Fruit fly (Drosophila melanogaster) whole organism, embryonic: ENCODE data around the gene gig.

ENCODE experiments used
- B-H2 ChIP-seq: fragments of 200-800 bp; sonication (Bioruptor generic); optimal IDR thresholded peaks from 2 replicates; lab custom pipeline; 2018; ENCODE audit warnings: missing biosample characterization, mild to moderate bottlenecking, missing genetic modification characterization
- Bdp1 ChIP-seq: fragments of 200-800 bp; sonication (Bioruptor generic); optimal IDR thresholded peaks from 3 replicates; lab custom pipeline; 2016; ENCODE audit warnings: missing biosample characterization, missing genetic modification characterization
- CG10147 ChIP-seq: fragments of 200-800 bp; sonication (Bioruptor generic); optimal IDR thresholded peaks from 2 replicates; lab custom pipeline; 2019; ENCODE audit warnings: missing biosample characterization, mild to moderate bottlenecking, missing genetic modification characterization, moderate library complexity
- CG11398 ChIP-seq: fragments of 200-800 bp; sonication (Bioruptor generic); optimal IDR thresholded peaks from 2 replicates; lab custom pipeline; 2016; ENCODE audit warnings: missing biosample characterization, missing genetic modification characterization
- CG11456 ChIP-seq: fragments of 200-800 bp; sonication (Bioruptor generic); IDR thresholded peaks from 3 replicates; pipeline ENCODE4 v1.3.6; 2022; ENCODE audit warnings: missing biosample characterization, missing genetic modification characterization
- CG12236 ChIP-seq: fragments of 200-800 bp; sonication (Bioruptor generic); optimal IDR thresholded peaks from 2 replicates; lab custom pipeline; 2016; ENCODE audit warnings: missing biosample characterization, missing genetic modification characterization
- CG12391 ChIP-seq: fragments of 200-800 bp; sonication (Bioruptor generic); optimal IDR thresholded peaks from 3 replicates; lab custom pipeline; 2018; ENCODE audit warnings: missing biosample characterization, mild to moderate bottlenecking, missing genetic modification characterization, moderate library complexity
- CG13287 ChIP-seq: fragments of 200-800 bp; sonication (Bioruptor generic); IDR thresholded peaks from 2 replicates; pipeline ENCODE4 v1.3.6; 2022; ENCODE audit warnings: missing biosample characterization, missing genetic modification characterization; ENCODE audit not compliant: partially characterized antibody
- CG13424 ChIP-seq: fragments of 200-800 bp; sonication (Bioruptor generic); optimal IDR thresholded peaks from 2 replicates; lab custom pipeline; 2019; ENCODE audit warnings: missing biosample characterization, mild to moderate bottlenecking, missing genetic modification characterization, moderate library complexity
- CG13624 ChIP-seq: fragments of 200-800 bp; sonication (Bioruptor generic); optimal IDR thresholded peaks from 2 replicates; lab custom pipeline; 2016; ENCODE audit warnings: missing biosample characterization, missing genetic modification characterization
- CG14050 ChIP-seq: fragments of 200-800 bp; sonication (Bioruptor generic); IDR thresholded peaks from 3 replicates; pipeline ENCODE4 v1.3.6; 2022; ENCODE audit warnings: missing biosample characterization, missing genetic modification characterization
- CG14441 ChIP-seq: fragments of 200-800 bp; sonication (Bioruptor generic); IDR thresholded peaks from 2 replicates; pipeline ENCODE4 v1.3.6; 2022; ENCODE audit warnings: missing biosample characterization, missing genetic modification characterization
- CG14965 ChIP-seq: fragments of 200-800 bp; sonication (Bioruptor generic); optimal IDR thresholded peaks from 2 replicates; lab custom pipeline; 2016; ENCODE audit warnings: missing biosample characterization, missing genetic modification characterization, borderline replicate concordance
- CG15514 ChIP-seq: fragments of 200-800 bp; sonication (Bioruptor generic); optimal IDR thresholded peaks from 3 replicates; lab custom pipeline; 2017; ENCODE audit warnings: missing biosample characterization, missing genetic modification characterization, mild to moderate bottlenecking, moderate library complexity, missing genetic modification reagents
- CG1602 ChIP-seq: fragments of 200-800 bp; sonication (Bioruptor generic); optimal IDR thresholded peaks from 3 replicates; lab custom pipeline; 2016; ENCODE audit warnings: missing biosample characterization, missing genetic modification characterization
- CG1603 ChIP-seq: fragments of 200-800 bp; sonication (Bioruptor generic); optimal IDR thresholded peaks from 2 replicates; lab custom pipeline; 2019; ENCODE audit warnings: missing biosample characterization, mild to moderate bottlenecking, missing genetic modification characterization, moderate library complexity
- CG17328 ChIP-seq: fragments of 200-800 bp; sonication (Bioruptor generic); IDR thresholded peaks from 2 replicates; pipeline ENCODE4 v1.3.6; 2022; ENCODE audit warnings: missing biosample characterization, missing genetic modification characterization
- CG17361 ChIP-seq: fragments of 200-800 bp; sonication (Bioruptor generic); IDR thresholded peaks from 3 replicates; pipeline ENCODE4 v1.3.6; 2022; ENCODE audit warnings: missing biosample characterization, missing genetic modification characterization
- CG32767 ChIP-seq: fragments of 200-800 bp; sonication (Bioruptor generic); IDR thresholded peaks from 2 replicates; pipeline ENCODE4 v1.3.6; 2022; ENCODE audit warnings: missing biosample characterization, missing genetic modification characterization
- CG4404 ChIP-seq: fragments of 200-800 bp; sonication (Bioruptor generic); IDR thresholded peaks from 2 replicates; pipeline ENCODE4 v1.3.6; 2022; ENCODE audit warnings: missing biosample characterization, missing genetic modification characterization
- CG4820 ChIP-seq: fragments of 200-800 bp; sonication (Bioruptor generic); optimal IDR thresholded peaks from 3 replicates; lab custom pipeline; 2016; ENCODE audit warnings: missing biosample characterization, missing genetic modification characterization
- CG6791 ChIP-seq: fragments of 200-800 bp; sonication (Bioruptor generic); IDR thresholded peaks from 3 replicates; pipeline ENCODE4 v1.3.6; 2022; ENCODE audit warnings: missing biosample characterization, missing genetic modification characterization; ENCODE audit not compliant: partially characterized antibody
- CG7963 ChIP-seq: fragments of 200-800 bp; sonication (Bioruptor generic); IDR thresholded peaks from 3 replicates; pipeline ENCODE4 v1.3.6; 2022; ENCODE audit warnings: missing biosample characterization, missing genetic modification characterization; ENCODE audit not compliant: partially characterized antibody
- CG8089 ChIP-seq: fragments of 200-800 bp; sonication (Bioruptor generic); optimal IDR thresholded peaks from 3 replicates; lab custom pipeline; 2016; ENCODE audit warnings: missing biosample characterization, missing genetic modification characterization
- Dll ChIP-seq: fragments of 200-800 bp; sonication (Bioruptor generic); IDR thresholded peaks from 4 replicates; pipeline ENCODE4 v1.3.6; 2022; ENCODE audit warnings: missing biosample characterization, missing genetic modification characterization; ENCODE audit not compliant: partially characterized antibody
- Dp ChIP-seq: fragments of 200-800 bp; sonication (Bioruptor generic); optimal IDR thresholded peaks from 2 replicates; lab custom pipeline; 2018; ENCODE audit warnings: missing biosample characterization, mild to moderate bottlenecking, missing genetic modification characterization, moderate library complexity
- E2f2 ChIP-seq: fragments of 200-800 bp; sonication (Bioruptor generic); IDR thresholded peaks from 2 replicates; pipeline ENCODE4 v1.3.6; 2022; ENCODE audit warnings: missing biosample characterization, missing genetic modification characterization
- HLH3B ChIP-seq: fragments of 200-800 bp; sonication (Bioruptor generic); IDR thresholded peaks from 2 replicates; pipeline ENCODE4 v1.3.6; 2022; ENCODE audit warnings: missing biosample characterization, missing genetic modification characterization
- HLH4C ChIP-seq: fragments of 200-800 bp; sonication (Bioruptor generic); IDR thresholded peaks from 3 replicates; pipeline ENCODE4 v1.3.6; 2022; ENCODE audit warnings: missing biosample characterization, missing genetic modification characterization; ENCODE audit not compliant: partially characterized antibody
- Hr39 ChIP-seq: fragments of >200 bp; optimal IDR thresholded peaks from 2 replicates; lab custom pipeline; 2017
- Tbp ChIP-seq: fragments of >200 bp; optimal IDR thresholded peaks from 2 replicates; lab custom pipeline; 2018; ENCODE audit warnings: missing biosample characterization, missing genetic modification characterization
- ap ChIP-seq: fragments of 200-800 bp; sonication (Bioruptor generic); IDR thresholded peaks from 2 replicates; pipeline ENCODE4 v1.3.6; 2022; ENCODE audit warnings: missing biosample characterization, missing genetic modification characterization
- cato ChIP-seq: fragments of 200-800 bp; sonication (Bioruptor generic); optimal IDR thresholded peaks from 2 replicates; lab custom pipeline; 2016; ENCODE audit warnings: missing biosample characterization, missing genetic modification characterization, borderline replicate concordance
- crp ChIP-seq, 2 experiments: fragments of 200-800 bp; sonication (Bioruptor generic); optimal IDR thresholded peaks; 2 replicates in 1 of 2; 3 replicates in 1 of 2; lab custom pipeline; 2017; ENCODE audit warnings: missing biosample characterization in 2 of 2, missing genetic modification characterization in 2 of 2, mild to moderate bottlenecking in 1 of 2, moderate library complexity in 1 of 2
- dm ChIP-seq: fragments of 200-800 bp; sonication (Bioruptor generic); optimal IDR thresholded peaks from 3 replicates; lab custom pipeline; 2016; ENCODE audit warnings: missing biosample characterization, missing genetic modification characterization
- ems ChIP-seq: fragments of 200-800 bp; sonication (Bioruptor generic); optimal IDR thresholded peaks from 3 replicates; lab custom pipeline; 2016; ENCODE audit warnings: missing biosample characterization, missing genetic modification characterization
- esg ChIP-seq: fragments of 200-800 bp; sonication (Bioruptor generic); conservative IDR thresholded peaks from 2 replicates; pipeline ENCODE4 v1.3.6; 2022; ENCODE audit warnings: missing biosample characterization, missing genetic modification characterization
- gfzf ChIP-seq: fragments of 200-800 bp; sonication (Bioruptor generic); optimal IDR thresholded peaks from 2 replicates; lab custom pipeline; 2016; ENCODE audit warnings: missing biosample characterization, mild to moderate bottlenecking, missing genetic modification characterization, moderate library complexity
- gro ChIP-seq: fragments of 200-800 bp; sonication (Bioruptor generic); optimal IDR thresholded peaks from 2 replicates; lab custom pipeline; 2016; ENCODE audit warnings: missing biosample characterization, missing genetic modification characterization
- insv ChIP-seq, 2 experiments: fragments of 200-800 bp; sonication (Bioruptor generic); optimal IDR thresholded peaks; 3 replicates each; lab custom pipeline; 2016 to 2018; ENCODE audit warnings: missing biosample characterization in 2 of 2, missing genetic modification characterization in 2 of 2
- luna ChIP-seq: fragments of 200-800 bp; sonication (Bioruptor generic); optimal IDR thresholded peaks from 2 replicates; lab custom pipeline; 2016; ENCODE audit warnings: missing biosample characterization, missing genetic modification characterization
- mld ChIP-seq: fragments of 200-800 bp; sonication (Bioruptor generic); IDR thresholded peaks from 3 replicates; pipeline ENCODE4 v1.3.6; 2022; ENCODE audit warnings: missing biosample characterization, missing genetic modification characterization; ENCODE audit not compliant: partially characterized antibody
- nerfin-2 ChIP-seq: fragments of 200-800 bp; sonication (Bioruptor generic); IDR thresholded peaks from 2 replicates; pipeline ENCODE4 v1.3.6; 2022; ENCODE audit warnings: missing biosample characterization, missing genetic modification characterization; ENCODE audit not compliant: partially characterized antibody
- org-1 ChIP-seq: fragments of 200-800 bp; sonication (Bioruptor generic); optimal IDR thresholded peaks from 2 replicates; lab custom pipeline; 2017; ENCODE audit warnings: missing biosample characterization, missing genetic modification characterization
- pnt ChIP-seq: fragments of 200-800 bp; sonication (Bioruptor generic); optimal IDR thresholded peaks from 3 replicates; lab custom pipeline; 2016; ENCODE audit warnings: missing biosample characterization, missing genetic modification characterization
- pzg ChIP-seq: fragments of 200-800 bp; sonication (Bioruptor generic); optimal IDR thresholded peaks from 3 replicates; lab custom pipeline; 2018; ENCODE audit warnings: missing biosample characterization, mild to moderate bottlenecking, missing genetic modification characterization, moderate library complexity
- ranshi ChIP-seq: fragments of 200-800 bp; sonication (Bioruptor generic); IDR thresholded peaks from 2 replicates; pipeline ENCODE4 v1.3.6; 2022; ENCODE audit warnings: missing biosample characterization, missing genetic modification characterization
- rib ChIP-seq: fragments of 200-800 bp; sonication (Bioruptor generic); IDR thresholded peaks from 2 replicates; pipeline ENCODE4 v1.3.6; 2022; ENCODE audit warnings: missing biosample characterization, missing genetic modification characterization
- run ChIP-seq: fragments of 200-800 bp; sonication (Bioruptor generic); optimal IDR thresholded peaks from 3 replicates; lab custom pipeline; 2018; ENCODE audit warnings: missing biosample characterization, mild to moderate bottlenecking, missing genetic modification characterization
- twi ChIP-seq: fragments of 200-800 bp; optimal IDR thresholded peaks from 2 replicates; lab custom pipeline; 2019; ENCODE audit warnings: missing biosample characterization, mild to moderate bottlenecking, missing genetic modification characterization, moderate library complexity
- usp ChIP-seq: fragments of >200 bp; optimal IDR thresholded peaks from 2 replicates; lab custom pipeline; 2017; ENCODE audit warnings: missing biosample characterization, missing genetic modification characterization

Gene gig

DNA sequence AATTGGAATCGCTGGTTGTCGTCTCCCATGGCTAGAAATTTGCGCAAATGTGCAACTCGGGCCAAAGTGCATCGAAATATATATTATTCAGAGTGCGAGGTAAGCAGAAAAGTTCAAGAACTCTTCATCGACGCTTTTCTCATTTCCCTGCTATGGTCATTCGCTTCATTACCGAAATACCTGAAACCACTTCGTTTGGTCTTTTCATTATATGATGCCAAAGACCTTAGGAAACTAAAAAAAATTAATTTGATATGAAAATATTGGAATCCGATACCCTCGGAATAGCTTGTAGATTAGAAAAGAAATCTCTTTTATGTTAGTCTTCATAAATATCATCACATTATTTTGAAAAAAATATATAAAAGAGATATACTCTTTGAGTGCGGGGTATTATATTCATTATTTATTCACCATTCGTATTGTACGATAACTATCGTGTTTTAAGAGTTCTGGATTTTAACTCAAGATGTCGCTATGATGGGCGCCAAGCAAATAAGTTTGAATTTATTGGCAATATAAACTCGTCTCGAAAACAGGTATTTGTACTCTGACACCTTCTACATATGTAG, 16.1 kb upstream of the gig start, which contains the start of gene CG14187 (continued):
- TF ChIP-seq CG17361 (no peak), CG6791 (GFP tag; lab: Robert Waterston, UW) (no peak; the same call in 2 of the 3 replicates), Bdp1 (no peak), CG15514 (GFP tag; lab: Kevin White, UChicago) (no peak), pzg (GFP tag; lab: Kevin White, UChicago) (peak; percentile 20), CG11398 (no peak), Dll (GFP tag; lab: Robert Waterston, UW) (peak; percentile 63; the same call in 2 of the 4 replicates), insv (GFP tag; optimal IDR thresholded peaks at IDR 0.05; lab: Kevin White, UChicago) (no peak), Tbp (no peak), mld (GFP tag; lab: Robert Waterston, UW) (no peak), CG11456 (GFP tag; lab: Robert Waterston, UW) (no peak), CG32767 (GFP tag; lab: Robert Waterston, UW) (no peak), HLH4C (no peak), CG17328 (GFP tag; lab: Robert Waterston, UW) (peak; percentile 34; the same call in 1 of the 2 replicates), cato (GFP tag; lab: Kevin White, UChicago) (no peak), CG13424 (tag; lab: Kevin White, UChicago) (peak; percentile 28), luna (GFP tag; lab: Kevin White, UChicago) (no peak), CG12236 (GFP tag; lab: Kevin White, UChicago) (no peak), E2f2 (GFP tag; lab: Robert Waterston, UW) (peak; percentile 87), crp (GFP tag; optimal IDR thresholded peaks at IDR 0.05; lab: Kevin White, UChicago) (no peak), pnt (no peak), B-H2 (GFP tag; lab: Kevin White, UChicago) (no peak), dm (GFP tag; lab: Kevin White, UChicago) (no peak), CG14050 (GFP tag; lab: Robert Waterston, UW) (no peak), twi (tag; lab: Kevin White, UChicago) (no peak), CG1603 (tag; lab: Kevin White, UChicago) (no peak), HLH3B (GFP tag; lab: Robert Waterston, UW) (no peak), Dp (peak; percentile 74), CG12391 (tag; lab: Kevin White, UChicago) (peak; percentile 6), ap (no peak), gfzf (GFP tag; lab: Kevin White, UChicago) (no peak), run (tag; lab: Kevin White, UChicago) (no peak), Hr39 (no peak), nerfin-2 (GFP tag; lab: Robert Waterston, UW) (no peak), CG13287 (GFP tag; lab: Robert Waterston, UW) (peak; percentile 75), CG7963 (GFP tag; lab: Robert Waterston, UW) (0 out of 3 replicates have a peak, but pooled peaks have one; percentile 27), CG14441 (GFP tag; lab: Robert Waterston, UW) (no peak), gro (GFP tag; lab: Kevin White, UChicago) (no peak), CG13624 (GFP tag; lab: Kevin White, UChicago) (no peak), usp (GFP tag; lab: Kevin White, UChicago) (no peak), ranshi (GFP tag; lab: Robert Waterston, UW) (no peak), ems (no peak), CG8089 (GFP tag; lab: Kevin White, UChicago) (no peak), CG1602 (no peak), CG4404 (GFP tag; lab: Robert Waterston, UW) (no peak), CG14965 (GFP tag; lab: Kevin White, UChicago) (no peak), rib (GFP tag; lab: Robert Waterston, UW) (no peak), org-1 (GFP tag; lab: Kevin White, UChicago) (no peak), CG4820 (GFP tag; lab: Kevin White, UChicago) (no peak), esg (no peak), CG10147 (GFP tag; lab: Kevin White, UChicago) (no peak)
